Worm (Caenorhabditis elegans) whole organism, L2 larva: ENCODE data around the gene tap-1.

Experiments
- C34F6.9 ChIP-seq: fragments of 150-350 bp; optimal IDR thresholded peaks from 2 replicates; lab custom pipeline; 2014; ENCODE audit warnings: missing biosample characterization, missing genetic modification characterization
- F13H6.1 ChIP-seq: sonication (generic microtip); optimal IDR thresholded peaks from 2 replicates; lab custom pipeline; 2016; ENCODE audit warnings: missing genetic modification characterization, missing compliant biosample characterization
- Y55F3AM.14 ChIP-seq: fragments of 200-800 bp; sonication (Bioruptor generic); optimal IDR thresholded peaks from 2 replicates; lab custom pipeline; 2018; ENCODE audit warnings: mild to moderate bottlenecking, missing genetic modification characterization, missing compliant biosample characterization
- ZK546.5 ChIP-seq: sonication (generic microtip); optimal IDR thresholded peaks from 2 replicates; lab custom pipeline; 2017; ENCODE audit warnings: missing biosample characterization, missing genetic modification characterization
- alr-1 ChIP-seq: fragments of 150-350 bp; optimal IDR thresholded peaks from 2 replicates; lab custom pipeline; 2014; ENCODE audit warnings: missing biosample characterization, missing genetic modification characterization
- aly-2 ChIP-seq: fragments of 150-350 bp; optimal IDR thresholded peaks from 2 replicates; lab custom pipeline; 2014; ENCODE audit warnings: missing biosample characterization, missing genetic modification characterization
- ama-1 ChIP-seq: fragments of 150-350 bp; optimal IDR thresholded peaks from 2 replicates; lab custom pipeline; 2018; ENCODE audit warnings: inconsistent platforms
- blmp-1 ChIP-seq: sonication (generic microtip); optimal IDR thresholded peaks from 2 replicates; lab custom pipeline; 2017; ENCODE audit warnings: missing genetic modification characterization, mild to moderate bottlenecking, missing compliant biosample characterization, antibody characterized with exemption, moderate library complexity; ENCODE audit not compliant: insufficient read depth
- ceh-16 ChIP-seq: fragments of 150-350 bp; optimal IDR thresholded peaks from 2 replicates; lab custom pipeline; 2014; ENCODE audit warnings: missing biosample characterization, missing genetic modification characterization
- ceh-82 ChIP-seq: fragments of 150-350 bp; optimal IDR thresholded peaks from 2 replicates; lab custom pipeline; 2014; ENCODE audit warnings: missing biosample characterization, missing genetic modification characterization
- crh-2 ChIP-seq: sonication (generic microtip); optimal IDR thresholded peaks from 2 replicates; lab custom pipeline; 2017; ENCODE audit warnings: missing biosample characterization, missing genetic modification characterization
- dmd-4 ChIP-seq: sonication (generic microtip); optimal IDR thresholded peaks from 2 replicates; lab custom pipeline; 2017; ENCODE audit warnings: missing biosample characterization, missing genetic modification characterization
- egl-27 ChIP-seq: sonication (generic microtip); optimal IDR thresholded peaks from 3 replicates; lab custom pipeline; 2017; ENCODE audit warnings: missing biosample characterization, missing genetic modification reagents, missing genetic modification characterization
- elt-1 ChIP-seq: fragments of 150-350 bp; optimal IDR thresholded peaks from 2 replicates; lab custom pipeline; 2014; ENCODE audit warnings: missing biosample characterization, missing genetic modification characterization
- fos-1 ChIP-seq: fragments of 150-350 bp; optimal IDR thresholded peaks from 2 replicates; lab custom pipeline; 2014; ENCODE audit warnings: missing biosample characterization, missing genetic modification characterization
- gmeb-1 ChIP-seq: fragments of 150-350 bp; optimal IDR thresholded peaks from 2 replicates; lab custom pipeline; 2014; ENCODE audit warnings: missing biosample characterization, missing genetic modification characterization
- lin-11 ChIP-seq: fragments of 150-350 bp; sonication (generic microtip); optimal IDR thresholded peaks from 2 replicates; lab custom pipeline; 2014; ENCODE audit warnings: missing biosample characterization, missing genetic modification characterization, inconsistent platforms, mixed read lengths
- lin-13 ChIP-seq: fragments of 150-350 bp; optimal IDR thresholded peaks from 2 replicates; lab custom pipeline; 2014; ENCODE audit warnings: missing biosample characterization, missing genetic modification reagents, missing genetic modification characterization
- lin-39 ChIP-seq: fragments of 150-350 bp; optimal IDR thresholded peaks from 2 replicates; lab custom pipeline; 2014; ENCODE audit warnings: missing biosample characterization, missing genetic modification reagents, missing genetic modification characterization
- lsy-2 ChIP-seq, 2 experiments: fragments of 150-350 bp in 1 of 2; sonication (generic microtip) in 1 of 2; optimal IDR thresholded peaks; 2 replicates each; lab custom pipeline; 2014 to 2017; ENCODE audit warnings: missing biosample characterization in 2 of 2, missing genetic modification characterization in 2 of 2
- mab-5 ChIP-seq: fragments of 150-350 bp; optimal IDR thresholded peaks from 2 replicates; lab custom pipeline; 2014; ENCODE audit warnings: missing biosample characterization, missing genetic modification characterization
- mbf-1 ChIP-seq: sonication (generic microtip); optimal IDR thresholded peaks from 2 replicates; lab custom pipeline; 2017; ENCODE audit warnings: missing biosample characterization, missing genetic modification characterization
- mdl-1 ChIP-seq, 2 experiments: fragments of 150-350 bp in 1 of 2; sonication (generic microtip) in 1 of 2; optimal IDR thresholded peaks; 2 replicates each; lab custom pipeline; 2017; ENCODE audit warnings: missing biosample characterization in 2 of 2, missing genetic modification characterization in 2 of 2
- nhr-10 ChIP-seq: sonication (generic microtip); optimal IDR thresholded peaks from 2 replicates; lab custom pipeline; 2017; ENCODE audit warnings: missing biosample characterization, missing genetic modification characterization
- nhr-12 ChIP-seq: fragments of 150-350 bp; optimal IDR thresholded peaks from 2 replicates; lab custom pipeline; 2014; ENCODE audit warnings: missing biosample characterization, missing genetic modification characterization
- nhr-129 ChIP-seq: fragments of 150-350 bp; optimal IDR thresholded peaks from 2 replicates; lab custom pipeline; 2014; ENCODE audit warnings: missing biosample characterization, missing genetic modification characterization
- nhr-21 ChIP-seq: fragments of 150-350 bp; optimal IDR thresholded peaks from 2 replicates; lab custom pipeline; 2014; ENCODE audit warnings: missing biosample characterization, missing genetic modification characterization
- nhr-23 ChIP-seq: fragments of 150-350 bp; optimal IDR thresholded peaks from 2 replicates; lab custom pipeline; 2014; ENCODE audit warnings: missing biosample characterization, missing genetic modification reagents, missing genetic modification characterization
- nhr-25 ChIP-seq: fragments of 150-350 bp; sonication (generic microtip); optimal IDR thresholded peaks from 3 replicates; lab custom pipeline; 2014; ENCODE audit warnings: missing biosample characterization, missing genetic modification characterization
- nhr-6 ChIP-seq: fragments of 150-350 bp; optimal IDR thresholded peaks from 2 replicates; lab custom pipeline; 2014; ENCODE audit warnings: missing biosample characterization, missing genetic modification characterization
- nhr-77 ChIP-seq: fragments of 150-350 bp; optimal IDR thresholded peaks from 2 replicates; lab custom pipeline; 2014; ENCODE audit warnings: missing biosample characterization, missing genetic modification characterization
- peb-1 ChIP-seq: fragments of 150-350 bp; optimal IDR thresholded peaks from 2 replicates; lab custom pipeline; 2014; ENCODE audit warnings: missing biosample characterization, missing genetic modification characterization
- sem-4 ChIP-seq: fragments of 150-350 bp; optimal IDR thresholded peaks from 2 replicates; lab custom pipeline; 2014; ENCODE audit warnings: missing biosample characterization, missing genetic modification reagents, missing genetic modification characterization
- skn-1 ChIP-seq: sonication (generic microtip); optimal IDR thresholded peaks from 2 replicates; lab custom pipeline; 2017; ENCODE audit warnings: missing biosample characterization, missing genetic modification characterization
- sma-3 ChIP-seq: sonication (generic microtip); optimal IDR thresholded peaks from 2 replicates; lab custom pipeline; 2016; ENCODE audit warnings: missing genetic modification reagents, missing genetic modification characterization, missing compliant biosample characterization
- sma-9 ChIP-seq, 2 experiments: fragments of 150-350 bp in 1 of 2; sonication (generic microtip) in 1 of 2; optimal IDR thresholded peaks; 2 replicates each; lab custom pipeline; 2014 to 2016; ENCODE audit warnings: missing genetic modification characterization in 2 of 2, mild to moderate bottlenecking in 1 of 2, missing biosample characterization in 1 of 2, missing compliant biosample characterization in 1 of 2, missing genetic modification reagents in 1 of 2, moderate library complexity in 1 of 2
- snpc-4 ChIP-seq: fragments of 150-350 bp; optimal IDR thresholded peaks from 2 replicates; lab custom pipeline; 2014; ENCODE audit warnings: missing biosample characterization, missing genetic modification characterization
- unc-39 ChIP-seq: fragments of 150-350 bp; optimal IDR thresholded peaks from 2 replicates; lab custom pipeline; 2014; ENCODE audit warnings: missing biosample characterization, missing genetic modification characterization
- unc-55 ChIP-seq: fragments of 150-350 bp; sonication (generic microtip); optimal IDR thresholded peaks from 3 replicates; lab custom pipeline; 2014; ENCODE audit warnings: missing biosample characterization, missing genetic modification reagents, missing genetic modification characterization
- unc-62 ChIP-seq: fragments of 150-350 bp; optimal IDR thresholded peaks from 2 replicates; lab custom pipeline; 2014; ENCODE audit warnings: missing biosample characterization, missing genetic modification reagents, missing genetic modification characterization
- zag-1 ChIP-seq: fragments of 150-350 bp; optimal IDR thresholded peaks from 2 replicates; lab custom pipeline; 2014; ENCODE audit warnings: missing biosample characterization, missing genetic modification characterization
- ztf-1 ChIP-seq: fragments of 200-800 bp; sonication (Bioruptor generic); conservative IDR thresholded peaks from 2 replicates; pipeline ENCODE4 v1.3.6; 2022; ENCODE audit warnings: missing genetic modification characterization, missing compliant biosample characterization
- ztf-11 ChIP-seq: sonication (generic microtip); optimal IDR thresholded peaks from 2 replicates; lab custom pipeline; 2017; ENCODE audit warnings: missing biosample characterization, missing genetic modification characterization
- ztf-4 ChIP-seq: fragments of 150-350 bp; optimal IDR thresholded peaks from 2 replicates; lab custom pipeline; 2014; ENCODE audit warnings: missing biosample characterization, missing genetic modification characterization

The tap-1 gene

DNA sequence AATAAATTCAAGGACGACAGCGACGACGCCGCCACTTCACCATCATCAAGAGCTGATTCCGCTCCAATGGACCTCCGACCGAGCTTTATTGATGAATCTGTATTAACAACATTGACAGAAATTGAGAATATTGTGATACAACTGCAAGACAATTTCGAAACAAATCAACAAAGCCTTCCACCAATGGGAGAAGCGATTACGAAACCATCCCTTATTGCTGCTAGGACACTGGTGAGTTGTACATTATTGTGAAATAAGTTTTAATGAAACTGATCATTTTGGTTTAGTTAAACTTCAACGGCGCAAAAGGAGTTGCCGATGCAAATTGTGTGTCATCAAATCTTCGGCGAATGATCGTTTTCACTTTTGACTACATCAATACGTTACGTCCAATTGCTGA is 30.3 kb upstream of the tap-1 start:
- TF ChIP-seq unc-55 (peak; percentile 51), zag-1 (no peak)

DNA sequence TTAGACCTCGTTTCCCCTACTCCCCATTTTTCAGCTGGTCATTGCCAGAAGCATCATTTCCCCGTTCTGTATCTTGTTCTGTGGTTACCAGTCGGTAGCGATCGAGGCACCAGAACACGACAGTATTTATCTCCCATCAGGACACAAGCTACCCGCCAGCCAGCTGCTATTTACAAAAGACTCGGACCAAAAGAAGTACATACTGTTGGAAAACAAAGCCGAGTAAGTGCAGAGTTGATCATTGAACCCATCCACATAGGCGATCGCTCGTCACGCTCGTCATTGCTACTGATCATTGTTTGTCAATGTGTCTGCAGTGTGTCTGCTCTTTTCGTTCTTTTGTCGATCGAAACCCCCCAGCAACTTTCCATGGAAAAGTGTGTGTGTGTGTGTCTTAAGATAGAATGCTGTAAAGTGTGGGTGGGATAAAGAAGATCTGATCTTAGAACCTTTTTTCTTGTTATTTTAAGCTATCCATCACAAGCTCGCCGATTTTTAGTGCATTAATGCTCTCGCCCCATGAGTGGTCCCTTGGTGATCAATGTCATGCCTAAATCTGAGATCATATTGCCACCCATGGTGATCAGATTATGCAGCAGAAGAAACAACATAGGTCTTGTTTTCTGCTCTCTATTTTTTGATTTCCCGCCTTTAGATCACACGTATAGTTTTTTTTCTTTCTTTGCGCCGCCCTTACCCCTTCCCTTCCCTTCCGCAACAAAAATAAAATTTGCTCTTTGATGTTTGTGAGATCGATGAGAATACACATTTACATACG is 29.7 kb upstream of the tap-1 start:
- TF ChIP-seq ztf-11 (tag; lab: Kevin White, UChicago) (no peak), sma-9 (GFP tag; optimal IDR thresholded peaks at IDR 0.05; lab: Kevin White, UChicago) (peak; percentile 66), sma-9 (tag; optimal IDR thresholded peaks at IDR 0.05; lab: Kevin White, UChicago) (no peak), unc-62 (GFP tag; lab: Kevin White, UChicago) (no peak), ztf-4 (tag; lab: Kevin White, UChicago) (no peak), nhr-21 (no peak)

DNA sequence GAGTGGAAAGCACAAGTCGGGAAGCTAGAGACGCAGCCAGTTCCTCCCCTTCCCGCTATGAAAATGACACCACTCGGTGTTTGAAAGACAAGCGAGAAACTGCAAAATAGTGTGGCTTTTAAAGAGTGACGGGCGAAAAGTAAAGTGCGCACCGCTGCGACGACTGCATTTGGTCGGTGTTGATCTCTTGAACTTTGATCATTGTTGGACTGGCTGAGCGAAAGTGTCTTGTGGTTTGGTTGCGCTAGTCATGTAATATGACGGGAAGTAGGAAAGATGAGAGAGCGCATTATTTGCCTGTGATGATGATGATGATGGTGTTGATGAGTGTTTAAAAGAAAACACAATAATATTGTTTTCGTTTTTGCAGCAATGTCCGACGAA is 29.1 kb upstream of the tap-1 start:
- TF ChIP-seq mdl-1 (tag; optimal IDR thresholded peaks at IDR 0.05; lab: Kevin White, UChicago) (peak; percentile 92 to 93), unc-62 (GFP tag; lab: Kevin White, UChicago) (peak; percentile 34), sma-9 (GFP tag; optimal IDR thresholded peaks at IDR 0.05; lab: Kevin White, UChicago) (peak; percentile 100), sma-9 (tag; optimal IDR thresholded peaks at IDR 0.05; lab: Kevin White, UChicago) (peak; percentile 90), nhr-21 (peak; percentile 98), snpc-4 (tag; lab: Kevin White, UChicago) (peak; percentile 80), nhr-129 (peak; percentile 95), sma-3 (GFP tag; lab: Kevin White, UChicago) (peak; percentile 92), ceh-82 (tag; lab: Kevin White, UChicago) (no peak), ztf-1 (GFP tag; lab: Robert Waterston, UW) (no peak), lsy-2 (tag; optimal IDR thresholded peaks at IDR 0.05; lab: Kevin White, UChicago) (peak; percentile 42 to 79), ztf-4 (tag; lab: Kevin White, UChicago) (peak; percentile 88), nhr-23 (tag; lab: Kevin White, UChicago) (peak; percentile 22), peb-1 (tag; lab: Kevin White, UChicago) (no peak), fos-1 (peak; percentile 97), lin-39 (tag; lab: Kevin White, UChicago) (peak; percentile 67), C34F6.9 (peak; percentile 68), elt-1 (tag; lab: Kevin White, UChicago) (no peak), unc-39 (tag; lab: Kevin White, UChicago) (no peak), aly-2 (tag; lab: Kevin White, UChicago) (no peak), nhr-6 (tag; lab: Kevin White, UChicago) (peak; percentile 83), crh-2 (peak; percentile 93), Y55F3AM.14 (GFP tag; lab: Kevin White, UChicago) (peak; percentile 81), lin-11 (peak; percentile 76), mbf-1 (tag; lab: Kevin White, UChicago) (no peak), ceh-16 (tag; lab: Kevin White, UChicago) (peak; percentile 19), sem-4 (tag; lab: Kevin White, UChicago) (peak; percentile 93), nhr-12 (no peak), blmp-1 (tag; lab: Kevin White, UChicago) (peak; percentile 97), gmeb-1 (tag; lab: Kevin White, UChicago) (peak; percentile 60), zag-1 (peak; percentile 78), dmd-4 (tag; lab: Kevin White, UChicago) (no peak), egl-27 (tag; lab: Kevin White, UChicago) (peak; percentile 96), nhr-10 (tag; lab: Kevin White, UChicago) (peak; percentile 39), alr-1 (tag; lab: Kevin White, UChicago) (no peak), skn-1 (tag; lab: Kevin White, UChicago) (no peak), F13H6.1 (tag; lab: Kevin White, UChicago) (peak; percentile 98), nhr-77 (tag; lab: Kevin White, UChicago) (peak; percentile 24), ama-1 (lab: Kevin White, UChicago) (peak; percentile 75), unc-55 (peak; percentile 92), lin-13 (peak; percentile 74), ZK546.5 (no peak), mab-5 (peak; percentile 13), nhr-25 (tag; lab: Kevin White, UChicago) (peak; percentile 93)
